Fruit fly (Drosophila melanogaster): Measurements from ENCODE around the gene TyrRII.

DNA sequence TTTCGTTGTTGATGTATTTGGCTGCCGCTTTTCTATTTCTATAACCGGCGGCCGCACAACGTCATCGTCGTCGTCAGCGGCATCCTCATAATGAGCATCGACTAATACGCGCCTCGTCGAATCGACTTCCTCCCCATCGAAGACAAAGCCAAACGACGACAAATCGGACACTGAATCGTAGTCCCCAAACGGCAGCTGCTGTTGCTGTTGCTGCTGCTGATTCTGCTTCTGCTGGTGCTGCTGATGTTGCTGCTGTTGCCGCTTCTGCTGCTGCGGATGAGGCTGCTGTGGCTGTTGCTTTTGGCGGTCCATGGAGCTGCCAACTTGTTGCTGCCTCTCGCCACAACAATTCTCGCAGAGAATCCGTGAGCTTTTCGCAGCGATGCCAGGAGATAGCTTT, 46.7 kb downstream of the TyrRII start:
- TF ChIP-seq Snoo (tag; optimal IDR thresholded peaks at IDR 0.05) = no peak
- TF ChIP-seq CG17806 (tag; optimal IDR thresholded peaks at IDR 0.05) = no peak
- TF ChIP-seq rn (GFP tag; IDR thresholded peaks at IDR 0.05) = no peak
- TF ChIP-seq CG32121 (GFP tag; IDR thresholded peaks at IDR 0.05) = peak; percentile 75
- TF ChIP-seq Ets98B (GFP tag; IDR thresholded peaks at IDR 0.05) = peak; percentile 74
- TF ChIP-seq Pif1A (GFP tag; optimal IDR thresholded peaks at IDR 0.05) = no peak
- no peak for TF ChIP-seq CG13204 (GFP tag; optimal IDR thresholded peaks at IDR 0.05)
- TF ChIP-seq CG8159 (tag; optimal IDR thresholded peaks at IDR 0.05) = no peak

Data from whole organism, pupa.